Fruit fly (Drosophila melanogaster) whole organism, embryonic: ENCODE data around the gene Ciz1.

Experiments
- Atf6 ChIP-seq: fragments of 200-800 bp; sonication (Bioruptor generic); IDR thresholded peaks from 2 replicates; pipeline ENCODE4 v1.3.6; 2022; ENCODE audit warnings: missing biosample characterization, missing genetic modification characterization
- CG10462 ChIP-seq: fragments of 200-800 bp; sonication (Bioruptor generic); optimal IDR thresholded peaks from 2 replicates; lab custom pipeline; 2016; ENCODE audit warnings: missing biosample characterization, missing genetic modification characterization
- CG13624 ChIP-seq: fragments of 200-800 bp; sonication (Bioruptor generic); optimal IDR thresholded peaks from 2 replicates; lab custom pipeline; 2016; ENCODE audit warnings: missing biosample characterization, missing genetic modification characterization
- CG13894 ChIP-seq: fragments of 200-800 bp; sonication (Bioruptor generic); optimal IDR thresholded peaks from 3 replicates; lab custom pipeline; 2018; ENCODE audit warnings: missing biosample characterization, mild to moderate bottlenecking, missing genetic modification characterization, moderate library complexity
- CG14014 ChIP-seq: fragments of 200-800 bp; sonication (Bioruptor generic); IDR thresholded peaks from 2 replicates; pipeline ENCODE4 v1.3.6; 2022; ENCODE audit warnings: missing biosample characterization, missing genetic modification characterization
- CG14860 ChIP-seq: fragments of 200-800 bp; sonication (Bioruptor generic); IDR thresholded peaks from 3 replicates; pipeline ENCODE4 v1.3.6; 2022; ENCODE audit warnings: missing biosample characterization, missing genetic modification characterization; ENCODE audit not compliant: partially characterized antibody
- CG14965 ChIP-seq: fragments of 200-800 bp; sonication (Bioruptor generic); optimal IDR thresholded peaks from 2 replicates; lab custom pipeline; 2016; ENCODE audit warnings: missing biosample characterization, missing genetic modification characterization, borderline replicate concordance
- CG15269 ChIP-seq: fragments of 200-800 bp; sonication (Bioruptor generic); optimal IDR thresholded peaks from 2 replicates; lab custom pipeline; 2018; ENCODE audit warnings: missing biosample characterization, mild to moderate bottlenecking, missing genetic modification characterization, moderate library complexity
- CG1647 ChIP-seq: fragments of 200-800 bp; sonication (Bioruptor generic); optimal IDR thresholded peaks from 3 replicates; lab custom pipeline; 2016; ENCODE audit warnings: missing biosample characterization, missing genetic modification characterization
- CG17186 ChIP-seq: fragments of 200-800 bp; sonication (Bioruptor generic); optimal IDR thresholded peaks from 3 replicates; lab custom pipeline; 2017; ENCODE audit warnings: missing biosample characterization, missing genetic modification reagents, missing genetic modification characterization
- CG1792 ChIP-seq: fragments of 200-800 bp; sonication (Bioruptor generic); optimal IDR thresholded peaks from 2 replicates; lab custom pipeline; 2016; ENCODE audit warnings: missing biosample characterization, missing genetic modification characterization
- CG18599 ChIP-seq: fragments of 200-800 bp; sonication (Bioruptor generic); optimal IDR thresholded peaks from 3 replicates; lab custom pipeline; 2017; ENCODE audit warnings: missing biosample characterization, missing genetic modification characterization, mild to moderate bottlenecking, moderate library complexity, missing genetic modification reagents
- CG3065 ChIP-seq: fragments of 200-800 bp; sonication (Bioruptor generic); optimal IDR thresholded peaks from 2 replicates; lab custom pipeline; 2016; ENCODE audit warnings: missing biosample characterization, missing genetic modification characterization
- CG4282 ChIP-seq: fragments of 200-800 bp; sonication (Bioruptor generic); optimal IDR thresholded peaks from 2 replicates; lab custom pipeline; 2016; ENCODE audit warnings: missing biosample characterization, missing genetic modification characterization
- CG4328 ChIP-seq: fragments of 200-800 bp; sonication (Bioruptor generic); optimal IDR thresholded peaks from 3 replicates; lab custom pipeline; 2017; ENCODE audit warnings: missing biosample characterization, missing genetic modification reagents, missing genetic modification characterization
- CG4854 ChIP-seq: fragments of 200-800 bp; sonication (Bioruptor generic); optimal IDR thresholded peaks from 2 replicates; lab custom pipeline; 2016; ENCODE audit warnings: missing biosample characterization, missing genetic modification characterization, inconsistent platforms
- CG6791 ChIP-seq: fragments of 200-800 bp; sonication (Bioruptor generic); IDR thresholded peaks from 3 replicates; pipeline ENCODE4 v1.3.6; 2022; ENCODE audit warnings: missing biosample characterization, missing genetic modification characterization; ENCODE audit not compliant: partially characterized antibody
- CG7357 ChIP-seq: fragments of 200-800 bp; sonication (Bioruptor generic); IDR thresholded peaks from 3 replicates; pipeline ENCODE4 v1.3.6; 2022; ENCODE audit warnings: missing biosample characterization, missing genetic modification characterization
- CG7987 ChIP-seq: fragments of 200-800 bp; sonication (Bioruptor generic); optimal IDR thresholded peaks from 2 replicates; lab custom pipeline; 2018; ENCODE audit warnings: missing biosample characterization, mild to moderate bottlenecking, missing genetic modification characterization, moderate library complexity
- CG9437 ChIP-seq: fragments of 200-800 bp; sonication (Bioruptor generic); optimal IDR thresholded peaks from 2 replicates; lab custom pipeline; 2018; ENCODE audit warnings: missing biosample characterization, mild to moderate bottlenecking, missing genetic modification characterization
- CG9817 ChIP-seq: fragments of 200-800 bp; sonication (Bioruptor generic); optimal IDR thresholded peaks from 2 replicates; lab custom pipeline; 2018; ENCODE audit warnings: missing biosample characterization, mild to moderate bottlenecking, missing genetic modification characterization, moderate library complexity
- CTCF ChIP-seq: fragments of 200-800 bp; sonication (Bioruptor generic); optimal IDR thresholded peaks from 2 replicates; lab custom pipeline; 2017; ENCODE audit warnings: missing biosample characterization, mild to moderate bottlenecking, missing genetic modification characterization, moderate library complexity
- CoRest ChIP-seq: fragments of 200-800 bp; sonication (Bioruptor generic); optimal IDR thresholded peaks from 3 replicates; lab custom pipeline; 2018; ENCODE audit warnings: missing biosample characterization, mild to moderate bottlenecking, missing genetic modification characterization, moderate library complexity
- HLH3B ChIP-seq: fragments of 200-800 bp; sonication (Bioruptor generic); IDR thresholded peaks from 2 replicates; pipeline ENCODE4 v1.3.6; 2022; ENCODE audit warnings: missing biosample characterization, missing genetic modification characterization
- Hmr ChIP-seq: fragments of 200-800 bp; sonication (Bioruptor generic); optimal IDR thresholded peaks from 3 replicates; lab custom pipeline; 2017; ENCODE audit warnings: mild to moderate bottlenecking, missing biosample characterization, missing genetic modification reagents, missing genetic modification characterization
- Hsf ChIP-seq: fragments of 200-800 bp; sonication (Bioruptor generic); optimal IDR thresholded peaks from 3 replicates; lab custom pipeline; 2016; ENCODE audit warnings: missing biosample characterization, missing genetic modification characterization
- MBD-R2 ChIP-seq: fragments of 200-800 bp; sonication (Bioruptor generic); IDR thresholded peaks from 2 replicates; pipeline ENCODE4 v1.3.6; 2022; ENCODE audit warnings: missing biosample characterization, missing genetic modification characterization
- Med ChIP-seq: fragments of 200-800 bp; sonication (Bioruptor generic); peaks from one replicate; lab custom pipeline; 2016; ENCODE audit warnings: missing biosample characterization, missing genetic modification characterization, mild to moderate bottlenecking, inconsistent platforms, moderate library complexity
- Mes4 ChIP-seq: fragments of 200-800 bp; sonication (Bioruptor generic); optimal IDR thresholded peaks from 2 replicates; lab custom pipeline; 2016; ENCODE audit warnings: missing biosample characterization, missing genetic modification characterization
- Neu2 ChIP-seq: fragments of 200-800 bp; sonication (Bioruptor generic); optimal IDR thresholded peaks from 3 replicates; lab custom pipeline; 2016; ENCODE audit warnings: missing biosample characterization, missing genetic modification characterization, borderline replicate concordance
- Scr ChIP-seq: fragments of 200-800 bp; sonication (Bioruptor generic); IDR thresholded peaks from 2 replicates; pipeline ENCODE4 v1.3.6; 2022; ENCODE audit warnings: missing biosample characterization, missing genetic modification characterization; ENCODE audit not compliant: partially characterized antibody
- Spps ChIP-seq: fragments of 200-800 bp; sonication (Bioruptor generic); optimal IDR thresholded peaks from 2 replicates; lab custom pipeline; 2018; ENCODE audit warnings: missing biosample characterization, mild to moderate bottlenecking, missing genetic modification characterization
- chif ChIP-seq, 2 experiments: fragments of 200-800 bp; sonication (Bioruptor generic); optimal IDR thresholded peaks; 3 replicates each; lab custom pipeline; 2016; ENCODE audit warnings: missing biosample characterization in 2 of 2, missing genetic modification characterization in 2 of 2
- ci ChIP-seq: fragments of 200-800 bp; sonication (Bioruptor generic); IDR thresholded peaks from 3 replicates; pipeline ENCODE4 v1.3.6; 2022; ENCODE audit warnings: missing biosample characterization, missing genetic modification characterization
- ems ChIP-seq: fragments of 200-800 bp; sonication (Bioruptor generic); optimal IDR thresholded peaks from 3 replicates; lab custom pipeline; 2016; ENCODE audit warnings: missing biosample characterization, missing genetic modification characterization
- fd3F ChIP-seq: fragments of 200-800 bp; sonication (Bioruptor generic); optimal IDR thresholded peaks from 2 replicates; lab custom pipeline; 2018; ENCODE audit warnings: missing biosample characterization, mild to moderate bottlenecking, missing genetic modification characterization, moderate library complexity
- fd64A ChIP-seq: fragments of 200-800 bp; sonication (Bioruptor generic); optimal IDR thresholded peaks from 3 replicates; lab custom pipeline; 2018; ENCODE audit warnings: missing biosample characterization, mild to moderate bottlenecking, missing genetic modification characterization
- hb ChIP-seq: fragments of 200-800 bp; sonication (Bioruptor generic); IDR thresholded peaks from 3 replicates; pipeline ENCODE4 v1.3.6; 2022; ENCODE audit warnings: missing biosample characterization, missing genetic modification characterization; ENCODE audit not compliant: partially characterized antibody
- hbn ChIP-seq: fragments of 200-800 bp; sonication (Bioruptor generic); IDR thresholded peaks from 2 replicates; pipeline ENCODE4 v1.3.6; 2022; ENCODE audit warnings: missing biosample characterization, missing genetic modification characterization; ENCODE audit not compliant: partially characterized antibody
- her ChIP-seq: fragments of 200-800 bp; sonication (Bioruptor generic); optimal IDR thresholded peaks from 2 replicates; lab custom pipeline; 2016; ENCODE audit warnings: missing biosample characterization, missing genetic modification characterization
- kah ChIP-seq: fragments of 200-800 bp; sonication (Bioruptor generic); optimal IDR thresholded peaks from 2 replicates; lab custom pipeline; 2018; ENCODE audit warnings: missing biosample characterization, mild to moderate bottlenecking, missing genetic modification characterization
- lbe ChIP-seq: fragments of 200-800 bp; sonication (Bioruptor generic); optimal IDR thresholded peaks from 2 replicates; lab custom pipeline; 2016; ENCODE audit warnings: missing biosample characterization, mild to moderate bottlenecking, missing genetic modification characterization
- mld ChIP-seq: fragments of 200-800 bp; sonication (Bioruptor generic); IDR thresholded peaks from 3 replicates; pipeline ENCODE4 v1.3.6; 2022; ENCODE audit warnings: missing biosample characterization, missing genetic modification characterization; ENCODE audit not compliant: partially characterized antibody
- sd ChIP-seq: fragments of 200-800 bp; sonication (Bioruptor generic); optimal IDR thresholded peaks from 3 replicates; lab custom pipeline; 2018; ENCODE audit warnings: missing biosample characterization, mild to moderate bottlenecking, missing genetic modification characterization, moderate library complexity
- so ChIP-seq: fragments of 200-800 bp; sonication (Bioruptor generic); IDR thresholded peaks from 3 replicates; pipeline ENCODE4 v1.3.6; 2022; ENCODE audit warnings: missing biosample characterization, missing genetic modification characterization
- z ChIP-seq: fragments of 200-800 bp; sonication (Bioruptor generic); IDR thresholded peaks from 3 replicates; pipeline ENCODE4 v1.3.6; 2022; ENCODE audit warnings: missing biosample characterization, missing genetic modification characterization
- zen ChIP-seq: fragments of 200-800 bp; sonication (Bioruptor generic); optimal IDR thresholded peaks from 3 replicates; lab custom pipeline; 2018; ENCODE audit warnings: missing biosample characterization, mild to moderate bottlenecking, missing genetic modification characterization, moderate library complexity

Gene Ciz1

DNA sequence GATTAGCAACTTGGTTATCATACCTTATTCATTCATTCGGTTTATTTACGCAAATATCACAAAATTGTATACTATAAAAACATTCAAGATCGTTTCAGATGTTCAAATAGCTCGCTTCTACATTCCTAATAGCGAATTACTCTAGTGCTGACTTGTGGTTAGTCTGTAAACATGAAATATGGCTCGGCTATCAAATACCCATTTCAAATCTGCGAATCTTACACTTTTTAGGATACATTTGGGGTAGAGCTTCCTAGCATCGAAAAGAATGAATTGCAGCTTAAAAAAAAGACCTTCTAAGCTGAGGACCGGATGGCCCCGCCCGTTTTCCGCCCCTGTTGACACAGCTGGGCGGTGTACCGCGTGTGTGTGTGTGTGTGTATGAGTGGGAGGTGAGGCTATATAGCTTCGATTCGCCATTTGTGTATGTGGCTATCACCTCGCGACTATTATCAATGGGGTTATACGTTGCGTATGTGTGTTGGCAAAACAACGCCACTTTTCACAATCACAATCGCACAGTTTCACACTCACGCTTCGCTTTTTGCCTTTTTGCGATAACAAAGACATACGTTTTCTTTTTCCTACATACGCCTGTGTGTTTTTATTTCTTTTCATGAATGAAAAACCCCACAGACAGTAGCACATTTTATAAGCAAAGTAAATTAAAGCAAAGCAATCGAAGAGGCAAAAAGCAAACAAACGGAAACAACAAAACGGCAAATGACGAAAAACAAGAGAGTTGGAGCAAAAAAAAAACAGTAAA, 17.7 kb upstream of the Ciz1 start (continued):
- no peak for TF ChIP-seq Neu2 (GFP tag; lab: Kevin White, UChicago)
- peak; percentile 46; the same call in 1 of the 2 replicates for TF ChIP-seq Atf6 (GFP tag; lab: Robert Waterston, UW)
- no peak for TF ChIP-seq CG3065 (GFP tag; lab: Kevin White, UChicago)
- peak; percentile 63; the same call in 1 of the 3 replicates for TF ChIP-seq hb (GFP tag; lab: Robert Waterston, UW)
- TF ChIP-seq fd3F: peak; percentile 17
- no peak for TF ChIP-seq CG6791 (GFP tag; lab: Robert Waterston, UW)
- no peak for TF ChIP-seq Hsf (GFP tag; lab: Kevin White, UChicago)
- TF ChIP-seq hbn (GFP tag; lab: Robert Waterston, UW): no peak
- no peak for TF ChIP-seq CG14965 (GFP tag; lab: Kevin White, UChicago)
- peak; percentile 25 for TF ChIP-seq Hmr (GFP tag; lab: Kevin White, UChicago)
- 0 out of 3 replicates have a peak, but pooled peaks have one; percentile 26 for TF ChIP-seq CG14860
- no peak for TF ChIP-seq lbe (GFP tag; lab: Kevin White, UChicago)
- no peak for TF ChIP-seq ems
- peak; percentile 10 for TF ChIP-seq CG15269 (tag; lab: Kevin White, UChicago)
- TF ChIP-seq CG7987 (GFP tag; lab: Kevin White, UChicago): no peak
- TF ChIP-seq ci (GFP tag; lab: Robert Waterston, UW): 0 out of 3 replicates have a peak, but pooled peaks have one; percentile 49
- TF ChIP-seq MBD-R2 (GFP tag; lab: Robert Waterston, UW): 0 out of 2 replicates have a peak, but pooled peaks have one; percentile 11
- no peak for TF ChIP-seq CG4282 (GFP tag; lab: Kevin White, UChicago)
- TF ChIP-seq CTCF (GFP tag; lab: Kevin White, UChicago): no peak
- peak; percentile 11 for TF ChIP-seq Med (GFP tag; lab: Kevin White, UChicago)
- no peak for TF ChIP-seq CG9437 (GFP tag; lab: Kevin White, UChicago)

DNA sequence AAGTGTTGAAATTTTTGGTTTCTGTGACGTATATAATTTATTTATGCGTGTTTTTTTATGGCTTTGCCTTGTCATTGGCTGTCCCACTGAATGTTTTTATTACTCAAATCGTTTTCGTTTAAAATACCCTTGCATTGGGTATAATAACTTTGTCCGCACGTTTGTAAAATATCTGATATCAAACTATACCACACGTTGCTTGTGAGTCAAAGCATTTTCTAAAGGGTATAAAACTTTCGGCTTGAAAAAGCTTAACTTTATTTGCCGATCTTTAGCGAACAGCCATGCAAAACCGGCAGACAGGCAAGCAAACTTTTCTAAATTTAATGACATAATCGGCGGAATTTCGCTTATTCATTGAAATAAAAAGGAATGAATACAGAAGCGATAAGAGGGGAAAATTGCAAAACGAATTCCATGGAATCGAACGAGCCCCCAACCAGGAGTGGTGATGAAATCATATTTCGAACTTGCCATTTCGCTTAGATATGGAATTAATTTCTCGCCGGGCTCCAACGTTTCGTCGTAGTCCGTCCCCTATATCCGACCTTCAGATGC, 16.9 kb upstream of the Ciz1 start:
- TF ChIP-seq chif (GFP tag; optimal IDR thresholded peaks at IDR 0.05; lab: Kevin White, UChicago) (peak in 1 of 2 experiments; percentile 48), CG4854 (GFP tag; lab: Kevin White, UChicago) (peak; percentile 0), CG1647 (GFP tag; lab: Kevin White, UChicago) (no peak), Mes4 (GFP tag; lab: Kevin White, UChicago) (no peak), CG14014 (peak; percentile 77), so (GFP tag; lab: Robert Waterston, UW) (no peak), CG13624 (GFP tag; lab: Kevin White, UChicago) (peak; percentile 73), z (GFP tag; lab: Robert Waterston, UW) (no peak; the same call in 2 of the 3 replicates), zen (no peak), CG17186 (GFP tag; lab: Kevin White, UChicago) (no peak), CoRest (tag; lab: Kevin White, UChicago) (peak; percentile 57), CG13894 (tag; lab: Kevin White, UChicago) (peak; percentile 16), CG10462 (GFP tag; lab: Kevin White, UChicago) (no peak), sd (tag; lab: Kevin White, UChicago) (peak; percentile 75), mld (GFP tag; lab: Robert Waterston, UW) (no peak), kah (GFP tag; lab: Kevin White, UChicago) (no peak), CG4328 (GFP tag; lab: Kevin White, UChicago) (peak; percentile 29), her (GFP tag; lab: Kevin White, UChicago) (peak; percentile 21), Spps (tag; lab: Kevin White, UChicago) (no peak), CG1792 (GFP tag; lab: Kevin White, UChicago) (peak; percentile 10), CG7357 (GFP tag; lab: Robert Waterston, UW) (no peak), CG9817 (tag; lab: Kevin White, UChicago) (peak; percentile 55), HLH3B (GFP tag; lab: Robert Waterston, UW) (peak; percentile 59; the same call in 1 of the 2 replicates), fd64A (no peak), Scr (GFP tag; lab: Robert Waterston, UW) (no peak), CG18599 (GFP tag; lab: Kevin White, UChicago) (peak; percentile 47)
